Fruit fly (Drosophila melanogaster): ENCODE results near the gene Mrm2.

dm6 chr3R:19880431-19880939 lies 19.1 kb downstream of the Mrm2 start:
- TF ChIP-seq jim (GFP tag; optimal IDR thresholded peaks at IDR 0.05) (no peak), psq (GFP tag; optimal IDR thresholded peaks at IDR 0.05) (peak; percentile 17), Hnf4 (GFP tag; optimal IDR thresholded peaks at IDR 0.05) (no peak), Dif (GFP tag; optimal IDR thresholded peaks at IDR 0.05; ENCODE audit: partially characterized antibody) (no peak), Vsx2 (GFP tag; optimal IDR thresholded peaks at IDR 0.05; ENCODE audit: partially characterized antibody) (no peak), foxo (GFP tag; optimal IDR thresholded peaks at IDR 0.05) (peak; percentile 60 to 79), pan (optimal IDR thresholded peaks at IDR 0.05) (no peak)
